Fruit fly (Drosophila melanogaster) whole organism, adult: ENCODE measurements around the gene mnb.

Source experiments
- CG11617 ChIP-seq: fragments of 200-800 bp; sonication (Bioruptor generic); optimal IDR thresholded peaks from 2 replicates; lab custom pipeline; 2017; ENCODE audit warnings: mild to moderate bottlenecking, missing biosample characterization, missing genetic modification reagents, missing genetic modification characterization
- CG12768 ChIP-seq: fragments of 200-800 bp; sonication (Bioruptor generic); optimal IDR thresholded peaks from 2 replicates; lab custom pipeline; 2017; ENCODE audit warnings: missing biosample characterization, missing genetic modification characterization, mild to moderate bottlenecking, moderate library complexity, missing genetic modification reagents
- CG14711 ChIP-seq: fragments of 200-800 bp; sonication (Bioruptor generic); optimal IDR thresholded peaks from 2 replicates; lab custom pipeline; 2018; ENCODE audit warnings: missing biosample characterization, mild to moderate bottlenecking, missing genetic modification characterization, moderate library complexity
- CG1620 ChIP-seq: fragments of 200-800 bp; sonication (Bioruptor generic); optimal IDR thresholded peaks from 2 replicates; lab custom pipeline; 2016; ENCODE audit warnings: missing biosample characterization, missing genetic modification characterization
- CG5204 ChIP-seq: fragments of 200-800 bp; sonication (Bioruptor generic); optimal IDR thresholded peaks from 2 replicates; lab custom pipeline; 2016; ENCODE audit warnings: missing biosample characterization, missing genetic modification characterization
- CG7045 ChIP-seq: fragments of 200-800 bp; sonication (Bioruptor generic); optimal IDR thresholded peaks from 2 replicates; lab custom pipeline; 2017; ENCODE audit warnings: missing biosample characterization, mild to moderate bottlenecking, missing genetic modification characterization
- Clk ChIP-seq: fragments of 200-800 bp; sonication (Bioruptor generic); optimal IDR thresholded peaks from 2 replicates; lab custom pipeline; 2017; ENCODE audit warnings: missing biosample characterization, missing genetic modification characterization
- Mnt ChIP-seq: fragments of 200-800 bp; sonication (Bioruptor generic); optimal IDR thresholded peaks from 2 replicates; lab custom pipeline; 2016; ENCODE audit warnings: missing biosample characterization, mild to moderate bottlenecking, missing genetic modification characterization
- cic ChIP-seq: fragments of 200-800 bp; sonication (Bioruptor generic); optimal IDR thresholded peaks from 2 replicates; lab custom pipeline; 2017; ENCODE audit warnings: missing biosample characterization, mild to moderate bottlenecking, missing genetic modification characterization, moderate library complexity
- cnc ChIP-seq, 2 experiments: fragments of >200 bp; optimal IDR thresholded peaks; 2 replicates each; lab custom pipeline; 2017
- kay ChIP-seq: fragments of 200-800 bp; sonication (Bioruptor generic); peaks from one replicate; lab custom pipeline; 2016; ENCODE audit warnings: missing biosample characterization, missing genetic modification characterization, borderline replicate concordance
- ovo ChIP-seq: fragments of 200-800 bp; sonication (Bioruptor generic); optimal IDR thresholded peaks from 2 replicates; lab custom pipeline; 2016; ENCODE audit warnings: missing biosample characterization, missing genetic modification characterization
- pad ChIP-seq: fragments of 200-800 bp; sonication (Bioruptor generic); optimal IDR thresholded peaks from 3 replicates; lab custom pipeline; 2017; ENCODE audit warnings: missing biosample characterization, missing genetic modification characterization, mild to moderate bottlenecking, moderate library complexity, missing genetic modification reagents
- tj ChIP-seq: fragments of 200-800 bp; sonication (Bioruptor generic); optimal IDR thresholded peaks from 3 replicates; lab custom pipeline; 2017; ENCODE audit warnings: missing biosample characterization, mild to moderate bottlenecking, missing genetic modification characterization, moderate library complexity

dm6 chrX:17880269-17880889, 6.6 kb downstream of the mnb start:
- TF ChIP-seq CG11617 (GFP tag; lab: Kevin White, UChicago): peak; percentile 89
- peak; percentile 57 for TF ChIP-seq cic (GFP tag; lab: Kevin White, UChicago)
- TF ChIP-seq CG1620 (GFP tag; lab: Kevin White, UChicago): peak; percentile 89
- TF ChIP-seq pad (GFP tag; lab: Kevin White, UChicago): peak; percentile 84
- TF ChIP-seq CG5204 (GFP tag; lab: Kevin White, UChicago): peak; percentile 90
- TF ChIP-seq Mnt (GFP tag; lab: Kevin White, UChicago): peak; percentile 94
- peak; percentile 44 for TF ChIP-seq ovo (GFP tag; lab: Kevin White, UChicago)
- no peak for TF ChIP-seq cnc (optimal IDR thresholded peaks at IDR 0.05; lab: Kevin White, UChicago)
- TF ChIP-seq CG14711 (tag; lab: Kevin White, UChicago): peak; percentile 91
- peak; percentile 85 for TF ChIP-seq kay (GFP tag; lab: Kevin White, UChicago)
- peak; percentile 90 for TF ChIP-seq CG7045 (GFP tag; lab: Kevin White, UChicago)
- peak; percentile 90 for TF ChIP-seq CG12768 (GFP tag; lab: Kevin White, UChicago)
- TF ChIP-seq tj (GFP tag; lab: Kevin White, UChicago): peak; percentile 84
- peak; percentile 80 for TF ChIP-seq Clk (GFP tag; lab: Kevin White, UChicago)
